Worm (Caenorhabditis elegans) whole organism, late embryonic: ENCODE measurements around the gene K12H6.8.
A peak's percentile ranks its signal among the peaks of the same experiment; 100 is the strongest.

Source experiments
- K02D7.2 ChIP-seq: sonication (generic microtip); optimal IDR thresholded peaks from 2 replicates; lab custom pipeline; 2017; ENCODE audit warnings: mild to moderate bottlenecking, missing genetic modification characterization, missing compliant biosample characterization
- ahr-1 ChIP-seq: sonication (generic microtip); optimal IDR thresholded peaks from 2 replicates; lab custom pipeline; 2016; ENCODE audit warnings: missing genetic modification characterization, missing compliant biosample characterization
- ama-1 ChIP-seq: fragments of 150-350 bp; optimal IDR thresholded peaks from 2 replicates; lab custom pipeline; 2014
- ceh-14 ChIP-seq: sonication (generic microtip); optimal IDR thresholded peaks from 2 replicates; lab custom pipeline; 2016; ENCODE audit warnings: missing genotype, missing genetic modification characterization, missing compliant biosample characterization
- ceh-18 ChIP-seq: sonication (generic microtip); optimal IDR thresholded peaks from 2 replicates; lab custom pipeline; 2016; ENCODE audit warnings: missing genetic modification characterization, missing compliant biosample characterization
- ceh-19 ChIP-seq: fragments of 200-800 bp; sonication (Bioruptor generic); optimal IDR thresholded peaks from 2 replicates; lab custom pipeline; 2018; ENCODE audit warnings: mild to moderate bottlenecking, missing genetic modification characterization, missing compliant biosample characterization
- ceh-24 ChIP-seq: sonication (generic microtip); optimal IDR thresholded peaks from 2 replicates; lab custom pipeline; 2016; ENCODE audit warnings: mild to moderate bottlenecking, missing genetic modification characterization, missing compliant biosample characterization
- ceh-30 ChIP-seq: fragments of 150-350 bp; optimal IDR thresholded peaks from 2 replicates; lab custom pipeline; 2014; ENCODE audit warnings: missing biosample characterization, missing genetic modification characterization
- ceh-45 ChIP-seq: fragments of 200-800 bp; sonication (Bioruptor generic); IDR thresholded peaks from 2 replicates; pipeline ENCODE4 v1.3.6; 2022; ENCODE audit warnings: missing genetic modification reagents, missing genetic modification characterization, missing compliant biosample characterization
- ceh-48 ChIP-seq: sonication (generic microtip); optimal IDR thresholded peaks from 2 replicates; lab custom pipeline; 2016; ENCODE audit warnings: missing genetic modification characterization, inconsistent platforms, missing compliant biosample characterization
- ceh-9 ChIP-seq: sonication (generic microtip); optimal IDR thresholded peaks from 2 replicates; lab custom pipeline; 2016; ENCODE audit warnings: mild to moderate bottlenecking, missing genetic modification characterization, inconsistent platforms, missing compliant biosample characterization
- dmd-4 ChIP-seq: sonication (generic microtip); optimal IDR thresholded peaks from 2 replicates; lab custom pipeline; 2016; ENCODE audit warnings: borderline replicate concordance, missing genetic modification characterization, missing compliant biosample characterization
- dve-1 ChIP-seq: sonication (generic microtip); optimal IDR thresholded peaks from 2 replicates; lab custom pipeline; 2017; ENCODE audit warnings: antibody characterized with exemption, mild to moderate bottlenecking, missing genetic modification characterization, missing compliant biosample characterization
- elt-2 ChIP-seq: sonication (generic microtip); optimal IDR thresholded peaks from 2 replicates; lab custom pipeline; 2016; ENCODE audit warnings: missing genetic modification reagents, missing genetic modification characterization, missing compliant biosample characterization
- elt-4 ChIP-seq: sonication (generic microtip); optimal IDR thresholded peaks from 2 replicates; lab custom pipeline; 2016; ENCODE audit warnings: missing genetic modification characterization, missing compliant biosample characterization
- ets-4 ChIP-seq: sonication (generic microtip); optimal IDR thresholded peaks from 2 replicates; lab custom pipeline; 2016; ENCODE audit warnings: missing genetic modification characterization, missing compliant biosample characterization
- fkh-10 ChIP-seq: fragments of 150-350 bp; optimal IDR thresholded peaks from 2 replicates; lab custom pipeline; 2014; ENCODE audit warnings: missing biosample characterization, missing genetic modification reagents, missing genetic modification characterization
- hlh-13 ChIP-seq: fragments of 200-800 bp; sonication (Bioruptor generic); optimal IDR thresholded peaks from 2 replicates; lab custom pipeline; 2018; ENCODE audit warnings: mild to moderate bottlenecking, missing genetic modification characterization, missing compliant biosample characterization
- hlh-15 ChIP-seq: sonication (generic microtip); optimal IDR thresholded peaks from 2 replicates; lab custom pipeline; 2016; ENCODE audit warnings: missing genetic modification characterization, missing compliant biosample characterization
- hlh-30 ChIP-seq: sonication (generic microtip); optimal IDR thresholded peaks from 2 replicates; lab custom pipeline; 2017; ENCODE audit warnings: antibody characterized with exemption, missing genetic modification characterization, missing compliant biosample characterization; ENCODE audit not compliant: insufficient read depth
- hlh-8 ChIP-seq: sonication (generic microtip); optimal IDR thresholded peaks from 2 replicates; lab custom pipeline; 2016; ENCODE audit warnings: missing genotype, missing genetic modification characterization, missing compliant biosample characterization
- lim-6 ChIP-seq: sonication (generic microtip); optimal IDR thresholded peaks from 2 replicates; lab custom pipeline; 2016; ENCODE audit warnings: missing genetic modification characterization, missing compliant biosample characterization
- madf-2 ChIP-seq: sonication (generic microtip); optimal IDR thresholded peaks from 2 replicates; lab custom pipeline; 2017; ENCODE audit warnings: missing genetic modification characterization, missing compliant biosample characterization
- nfya-1 ChIP-seq: sonication (generic microtip); optimal IDR thresholded peaks from 2 replicates; lab custom pipeline; 2017; ENCODE audit warnings: missing genetic modification characterization, mild to moderate bottlenecking, missing compliant biosample characterization, antibody characterized with exemption, moderate library complexity
- pag-3 ChIP-seq: sonication (generic microtip); optimal IDR thresholded peaks from 2 replicates; lab custom pipeline; 2016; ENCODE audit warnings: missing compliant biosample characterization, missing genetic modification characterization, borderline replicate concordance
- pros-1 ChIP-seq: fragments of 150-350 bp; optimal IDR thresholded peaks from 2 replicates; lab custom pipeline; 2014; ENCODE audit warnings: missing biosample characterization, missing genetic modification reagents, missing genetic modification characterization
- tbx-2 ChIP-seq: sonication (generic microtip); optimal IDR thresholded peaks from 2 replicates; lab custom pipeline; 2016; ENCODE audit warnings: missing genetic modification characterization, missing compliant biosample characterization
- unc-3 ChIP-seq, 2 experiments: fragments of 200-800 bp in 1 of 2; sonication (Bioruptor generic) in 1 of 2; sonication (generic microtip) in 1 of 2; conservative IDR thresholded peaks in 1 of 2; optimal IDR thresholded peaks in 1 of 2; 2 replicates each; pipeline versions ENCODE4 v1.3.6 to Lab custom; 2016 to 2022; ENCODE audit warnings: missing compliant biosample characterization in 2 of 2, missing genetic modification characterization in 2 of 2, missing genetic modification reagents in 1 of 2
- unc-55 ChIP-seq: sonication (generic microtip); optimal IDR thresholded peaks from 2 replicates; lab custom pipeline; 2017; ENCODE audit warnings: missing biosample characterization, missing genetic modification reagents, missing genetic modification characterization
- ztf-16 ChIP-seq: sonication (generic microtip); optimal IDR thresholded peaks from 2 replicates; lab custom pipeline; 2017; ENCODE audit warnings: missing genetic modification characterization, missing compliant biosample characterization

The K12H6.8 gene

ce11 chrII:2802804-2803586, 24.7 kb upstream of the K12H6.8 start:
- peak; percentile 88 for TF ChIP-seq elt-2
- no peak for TF ChIP-seq unc-55 (GFP tag; lab: Kevin White, UChicago)

- no peak for TF ChIP-seq lim-6 (tag; lab: Kevin White, UChicago)
- TF ChIP-seq hlh-8 = peak; percentile 69
Observed at ce11 chrII:2804245-2804644, 23.5 kb upstream of the K12H6.8 start.

ce11 chrII:2804949-2805348, 22.7 kb upstream of the K12H6.8 start:
- TF ChIP-seq ceh-18 (tag; lab: Kevin White, UChicago) = no peak
- TF ChIP-seq hlh-15 = no peak

- no peak for TF ChIP-seq ceh-30
- peak; percentile 37 for TF ChIP-seq elt-2
Observed at ce11 chrII:2805566-2805965, 22.1 kb upstream of the K12H6.8 start.

- TF ChIP-seq pag-3 (no peak), hlh-13 (no peak), ceh-19 (GFP tag; lab: Kevin White, UChicago) (no peak), ceh-14 (tag; lab: Kevin White, UChicago) (no peak), unc-55 (GFP tag; lab: Kevin White, UChicago) (peak; percentile 29), hlh-30 (tag; lab: Kevin White, UChicago) (peak; percentile 77), ztf-16 (tag; lab: Kevin White, UChicago) (no peak), tbx-2 (peak; percentile 15)
Observed at ce11 chrII:2807674-2808206, 20.0 kb upstream of the K12H6.8 start, which contains the start of gene K12H6.12. Gene K12H6.12, plus strand, starts transcription at chrII:2808156.

ce11 chrII:2815017-2815416, 12.7 kb upstream of the K12H6.8 start:
- TF ChIP-seq dve-1 (tag; lab: Kevin White, UChicago) (no peak), dmd-4 (tag; lab: Kevin White, UChicago) (no peak), fkh-10 (GFP tag; lab: Kevin White, UChicago) (no peak), madf-2 (tag; lab: Kevin White, UChicago) (no peak)

ce11 chrII:2815444-2815843, 12.3 kb upstream of the K12H6.8 start, which contains the start of gene K12H6.2:
Gene K12H6.2, minus strand, starts transcription at chrII:2815544.
- TF ChIP-seq ceh-48 (no peak), ets-4 (no peak)
- TF ChIP-seq, all 69 proteins: peak for 0

ce11 chrII:2816676-2817075, 11.0 kb upstream of the K12H6.8 start, which contains the start of gene set-13:
Gene set-13, plus strand, starts transcription at chrII:2816976.
- TF ChIP-seq tbx-2 (no peak), madf-2 (tag; lab: Kevin White, UChicago) (no peak), K02D7.2 (tag; lab: Kevin White, UChicago) (no peak), elt-4 (no peak), nfya-1 (tag; lab: Kevin White, UChicago) (no peak), unc-3 (GFP tag; conservative IDR thresholded peaks at IDR 0.05; lab: Robert Waterston, UW) (no peak), unc-3 (tag; optimal IDR thresholded peaks at IDR 0.05; lab: Kevin White, UChicago) (no peak), pros-1 (no peak), ahr-1 (no peak), ama-1 (lab: Kevin White, UChicago) (no peak), ceh-24 (tag; lab: Kevin White, UChicago) (no peak), elt-2 (no peak), ceh-9 (no peak), ceh-45 (GFP tag; lab: Robert Waterston, UW) (no peak)
